Fruit fly (Drosophila melanogaster): ENCODE results near the gene Tmf.
A peak's percentile ranks its signal among the peaks of the same experiment; 100 is the strongest.

The Tmf gene

dm6 chrX:6856332-6856995 lies 12.3 kb downstream of the Tmf start (continued):
- TF ChIP-seq CG17328 (GFP tag; IDR thresholded peaks at IDR 0.05) (peak; percentile 72), crp (GFP tag; optimal IDR thresholded peaks at IDR 0.05) (no peak), CG31388 (GFP tag; optimal IDR thresholded peaks at IDR 0.05) (no peak), CG6791 (GFP tag; IDR thresholded peaks at IDR 0.05; ENCODE audit: partially characterized antibody) (no peak), CG10267 (tag; optimal IDR thresholded peaks at IDR 0.05) (peak; percentile 59), Scr (GFP tag; IDR thresholded peaks at IDR 0.05; ENCODE audit: partially characterized antibody) (no peak), CG7987 (GFP tag; optimal IDR thresholded peaks at IDR 0.05) (no peak), scrt (GFP tag; optimal IDR thresholded peaks at IDR 0.05) (peak; percentile 51), Vsx1 (GFP tag; optimal IDR thresholded peaks at IDR 0.05) (peak; percentile 54), NFAT (GFP tag; IDR thresholded peaks at IDR 0.05) (peak; percentile 38; the same call in 1 of the 2 replicates), CG7357 (GFP tag; IDR thresholded peaks at IDR 0.05) (peak; percentile 59; the same call in 2 of the 3 replicates), CG3726 (GFP tag; IDR thresholded peaks at IDR 0.05) (0 out of 3 replicates have a peak, but pooled peaks have one; percentile 7), CG9932 (GFP tag; IDR thresholded peaks at IDR 0.05) (peak; percentile 67), CG30431 (GFP tag; optimal IDR thresholded peaks at IDR 0.05) (peak; percentile 46), oc (tag; optimal IDR thresholded peaks at IDR 0.05) (peak; percentile 61), CG12155 (GFP tag; optimal IDR thresholded peaks at IDR 0.05) (peak; percentile 26), CG1024 (GFP tag; IDR thresholded peaks at IDR 0.05) (peak; percentile 44; the same call in 1 of the 2 replicates), chif (GFP tag; optimal IDR thresholded peaks at IDR 0.05) (no peak), tgo (GFP tag; IDR thresholded peaks at IDR 0.05) (peak; percentile 85), CG9437 (GFP tag; optimal IDR thresholded peaks at IDR 0.05) (peak; percentile 64), CG17385 (GFP tag; optimal IDR thresholded peaks at IDR 0.05) (peak; percentile 76), Hand (GFP tag; optimal IDR thresholded peaks at IDR 0.05) (no peak), CG31224 (GFP tag; IDR thresholded peaks at IDR 0.05) (peak; percentile 58), Taf1 (GFP tag; IDR thresholded peaks at IDR 0.05) (peak; percentile 61), tx (GFP tag; optimal IDR thresholded peaks at IDR 0.05) (no peak), CG2116 (GFP tag; optimal IDR thresholded peaks at IDR 0.05) (peak; percentile 7), CG15514 (GFP tag; optimal IDR thresholded peaks at IDR 0.05) (peak; percentile 52), CG13123 (GFP tag; optimal IDR thresholded peaks at IDR 0.05) (no peak), Max (GFP tag; optimal IDR thresholded peaks at IDR 0.05) (peak; percentile 11), CG3407 (GFP tag; optimal IDR thresholded peaks at IDR 0.05) (peak; percentile 19), CG9876 (GFP tag; optimal IDR thresholded peaks at IDR 0.05) (no peak), crol (GFP tag; IDR thresholded peaks at IDR 0.05) (peak; percentile 85), Rfx (GFP tag; IDR thresholded peaks at IDR 0.05) (peak; percentile 86), onecut (GFP tag; IDR thresholded peaks at IDR 0.05) (peak; percentile 42; the same call in 1 of the 2 replicates), CG9727 (GFP tag; optimal IDR thresholded peaks at IDR 0.05) (peak; percentile 48), MESR4 (GFP tag; optimal IDR thresholded peaks at IDR 0.05) (no peak), bigmax (GFP tag; optimal IDR thresholded peaks at IDR 0.05) (no peak), CG4854 (GFP tag; optimal IDR thresholded peaks at IDR 0.05) (no peak), Neu2 (GFP tag; optimal IDR thresholded peaks at IDR 0.05; ENCODE audit: borderline replicate concordance) (no peak), Eip74EF (GFP tag; optimal IDR thresholded peaks at IDR 0.05) (peak in 1 of 2 experiments; percentile 31), en (GFP tag; optimal IDR thresholded peaks at IDR 0.05) (no peak), CG8388 (GFP tag; optimal IDR thresholded peaks at IDR 0.05) (peak; percentile 63), Kr (GFP tag; optimal IDR thresholded peaks at IDR 0.05) (no peak), mirr (GFP tag; optimal IDR thresholded peaks at IDR 0.05) (no peak), CG7928 (GFP tag; optimal IDR thresholded peaks at IDR 0.05) (no peak), PHDP (tag; optimal IDR thresholded peaks at IDR 0.05) (peak; percentile 72), sr (GFP tag; IDR thresholded peaks at IDR 0.05) (peak; percentile 33; the same call in 1 of the 3 replicates), CG42726 (GFP tag; IDR thresholded peaks at IDR 0.05; ENCODE audit: partially characterized antibody) (no peak), CkIIα-i1 (GFP tag; IDR thresholded peaks at IDR 0.05) (no peak)

All from whole organism, embryonic.